Fruit fly (Drosophila melanogaster): Measurements from ENCODE around the gene CkIIalpha-i3.

Gene CkIIalpha-i3

dm6 chr3L:660314-661075, 49.9 kb downstream of the CkIIalpha-i3 start (continued):
- peak; percentile 59 for TF ChIP-seq CG1621 (tag; optimal IDR thresholded peaks at IDR 0.05)
- peak; percentile 81 for TF ChIP-seq CG6163 (GFP tag; IDR thresholded peaks at IDR 0.05)
- TF ChIP-seq CG8319 (GFP tag; optimal IDR thresholded peaks at IDR 0.05) = no peak
- TF ChIP-seq acj6 (GFP tag; optimal IDR thresholded peaks at IDR 0.05) = peak; percentile 59
- TF ChIP-seq Ets21C (GFP tag; optimal IDR thresholded peaks at IDR 0.05) = peak; percentile 61
- TF ChIP-seq Hr39 (GFP tag; optimal IDR thresholded peaks at IDR 0.05) = peak; percentile 66
- peak; percentile 9 to 27 for TF ChIP-seq salr (GFP tag; optimal IDR thresholded peaks at IDR 0.05)
- TF ChIP-seq CG10631 (GFP tag; optimal IDR thresholded peaks at IDR 0.05) = peak; percentile 63
- peak; percentile 83 for TF ChIP-seq svp (GFP tag)
- TF ChIP-seq Sox14 (GFP tag; optimal IDR thresholded peaks at IDR 0.05) = peak; percentile 65
- TF ChIP-seq esn (GFP tag; optimal IDR thresholded peaks at IDR 0.05) = peak; percentile 78
- peak; percentile 11 to 37 for TF ChIP-seq ss (GFP tag; optimal IDR thresholded peaks at IDR 0.05)
- no peak for TF ChIP-seq fd85E (GFP tag; optimal IDR thresholded peaks at IDR 0.05)
- no peak for TF ChIP-seq Gug (GFP tag; IDR thresholded peaks at IDR 0.05)
- peak; percentile 24 for TF ChIP-seq CG11902 (GFP tag; optimal IDR thresholded peaks at IDR 0.05)
- TF ChIP-seq CG8119 (GFP tag; IDR thresholded peaks at IDR 0.05) = peak; percentile 30; the same call in 1 of the 3 replicates
- TF ChIP-seq Hr38 (GFP tag; optimal IDR thresholded peaks at IDR 0.05) = no peak
- peak; percentile 35 for TF ChIP-seq vri (GFP tag; optimal IDR thresholded peaks at IDR 0.05)

Data from whole organism, prepupa.